Worm (Caenorhabditis elegans): ENCODE results near the gene sur-7.

DNA sequence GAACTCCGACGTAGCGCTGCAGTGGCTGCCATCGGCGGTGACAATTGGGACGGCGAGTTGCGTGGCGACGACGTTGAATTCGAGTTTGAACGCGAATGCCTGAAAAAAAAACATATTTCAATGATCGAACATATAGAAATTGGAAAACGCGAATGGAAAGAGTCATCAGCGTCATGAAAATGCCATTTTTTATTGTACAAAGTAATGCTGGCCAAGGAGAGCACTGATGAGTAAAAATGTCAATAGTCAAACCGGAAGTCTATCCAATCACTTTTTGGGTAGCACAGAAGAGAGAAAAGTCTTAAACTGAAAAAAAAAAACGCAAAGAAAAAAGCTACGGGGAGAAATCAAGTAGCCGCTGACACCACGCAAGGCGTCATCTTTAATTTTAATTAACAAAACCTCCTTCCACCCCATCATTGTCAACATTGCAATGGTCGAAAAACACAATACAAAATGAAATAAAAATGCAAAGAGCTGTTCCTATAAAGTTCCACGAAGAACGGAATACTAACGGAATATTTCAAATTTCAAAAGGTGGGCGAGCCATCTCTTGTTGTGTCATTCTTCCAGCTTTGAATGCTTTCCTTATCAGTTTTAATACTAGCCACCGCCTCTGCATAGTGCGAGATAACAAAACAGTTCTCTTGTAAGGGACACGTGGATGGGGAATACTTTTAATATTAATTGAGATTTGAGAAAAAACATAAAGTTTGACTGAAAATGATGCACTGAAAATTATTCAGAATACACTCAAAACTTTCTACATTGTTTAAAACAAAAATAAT is 37.0 kb downstream of the sur-7 start:
- no peak for TF ChIP-seq flt-1 (GFP tag; IDR thresholded peaks at IDR 0.05)
- no peak for TF ChIP-seq B0310.2 (tag; optimal IDR thresholded peaks at IDR 0.05)
- no peak for TF ChIP-seq ama-1 (optimal IDR thresholded peaks at IDR 0.05)
